Worm (Caenorhabditis elegans) whole organism, late embryonic: ENCODE results near the gene dnj-3.

ENCODE experiments used
- C08G9.2 ChIP-seq: sonication (generic microtip); optimal IDR thresholded peaks from 2 replicates; lab custom pipeline; 2016; ENCODE audit warnings: mild to moderate bottlenecking, missing genetic modification characterization, moderate library complexity, missing compliant biosample characterization
- C38D4.7 ChIP-seq: fragments of 200-800 bp; sonication (Bioruptor generic); optimal IDR thresholded peaks from 2 replicates; lab custom pipeline; 2018; ENCODE audit warnings: mild to moderate bottlenecking, missing genetic modification characterization, moderate library complexity, missing compliant biosample characterization
- F13H6.1 ChIP-seq: sonication (generic microtip); optimal IDR thresholded peaks from 2 replicates; lab custom pipeline; 2016; ENCODE audit warnings: missing genetic modification characterization, missing compliant biosample characterization
- K02D7.2 ChIP-seq: sonication (generic microtip); optimal IDR thresholded peaks from 2 replicates; lab custom pipeline; 2017; ENCODE audit warnings: mild to moderate bottlenecking, missing genetic modification characterization, missing compliant biosample characterization
- K09A11.1 ChIP-seq: sonication (generic microtip); optimal IDR thresholded peaks from 2 replicates; lab custom pipeline; 2017; ENCODE audit warnings: antibody characterized with exemption, mild to moderate bottlenecking, missing genetic modification characterization, missing compliant biosample characterization; ENCODE audit not compliant: insufficient read depth
- T23F11.4 ChIP-seq: fragments of 200-800 bp; sonication (Bioruptor generic); optimal IDR thresholded peaks from 2 replicates; lab custom pipeline; 2018; ENCODE audit warnings: mild to moderate bottlenecking, missing genetic modification characterization, missing compliant biosample characterization
- Y22D7AL.16 ChIP-seq: sonication (generic microtip); optimal IDR thresholded peaks from 2 replicates; lab custom pipeline; 2016; ENCODE audit warnings: missing genetic modification characterization, missing compliant biosample characterization
- ahr-1 ChIP-seq: sonication (generic microtip); optimal IDR thresholded peaks from 2 replicates; lab custom pipeline; 2016; ENCODE audit warnings: missing genetic modification characterization, missing compliant biosample characterization
- ama-1 ChIP-seq: fragments of 150-350 bp; optimal IDR thresholded peaks from 2 replicates; lab custom pipeline; 2014
- ceh-14 ChIP-seq: sonication (generic microtip); optimal IDR thresholded peaks from 2 replicates; lab custom pipeline; 2016; ENCODE audit warnings: missing genotype, missing genetic modification characterization, missing compliant biosample characterization
- ceh-18 ChIP-seq: sonication (generic microtip); optimal IDR thresholded peaks from 2 replicates; lab custom pipeline; 2016; ENCODE audit warnings: missing genetic modification characterization, missing compliant biosample characterization
- ceh-19 ChIP-seq: fragments of 200-800 bp; sonication (Bioruptor generic); optimal IDR thresholded peaks from 2 replicates; lab custom pipeline; 2018; ENCODE audit warnings: mild to moderate bottlenecking, missing genetic modification characterization, missing compliant biosample characterization
- ceh-22 ChIP-seq: sonication (generic microtip); optimal IDR thresholded peaks from 2 replicates; lab custom pipeline; 2017; ENCODE audit warnings: missing biosample characterization, missing genetic modification characterization
- ceh-30 ChIP-seq: fragments of 150-350 bp; optimal IDR thresholded peaks from 2 replicates; lab custom pipeline; 2014; ENCODE audit warnings: missing biosample characterization, missing genetic modification characterization
- ceh-31 ChIP-seq: sonication (generic microtip); optimal IDR thresholded peaks from 2 replicates; lab custom pipeline; 2016; ENCODE audit warnings: missing genetic modification characterization, missing compliant biosample characterization
- ceh-34 ChIP-seq: sonication (generic microtip); optimal IDR thresholded peaks from 2 replicates; lab custom pipeline; 2016; ENCODE audit warnings: mild to moderate bottlenecking, missing genetic modification characterization, missing compliant biosample characterization
- ceh-45 ChIP-seq: fragments of 200-800 bp; sonication (Bioruptor generic); IDR thresholded peaks from 2 replicates; pipeline ENCODE4 v1.3.6; 2022; ENCODE audit warnings: missing genetic modification reagents, missing genetic modification characterization, missing compliant biosample characterization
- ceh-48 ChIP-seq: sonication (generic microtip); optimal IDR thresholded peaks from 2 replicates; lab custom pipeline; 2016; ENCODE audit warnings: missing genetic modification characterization, inconsistent platforms, missing compliant biosample characterization
- ceh-6 ChIP-seq: fragments of 200-800 bp; sonication (Bioruptor generic); optimal IDR thresholded peaks from 2 replicates; lab custom pipeline; 2018; ENCODE audit warnings: mild to moderate bottlenecking, missing genetic modification characterization, missing compliant biosample characterization
- dmd-4 ChIP-seq: sonication (generic microtip); optimal IDR thresholded peaks from 2 replicates; lab custom pipeline; 2016; ENCODE audit warnings: borderline replicate concordance, missing genetic modification characterization, missing compliant biosample characterization
- dve-1 ChIP-seq: sonication (generic microtip); optimal IDR thresholded peaks from 2 replicates; lab custom pipeline; 2017; ENCODE audit warnings: antibody characterized with exemption, mild to moderate bottlenecking, missing genetic modification characterization, missing compliant biosample characterization
- elt-2 ChIP-seq: sonication (generic microtip); optimal IDR thresholded peaks from 2 replicates; lab custom pipeline; 2016; ENCODE audit warnings: missing genetic modification reagents, missing genetic modification characterization, missing compliant biosample characterization
- elt-4 ChIP-seq: sonication (generic microtip); optimal IDR thresholded peaks from 2 replicates; lab custom pipeline; 2016; ENCODE audit warnings: missing genetic modification characterization, missing compliant biosample characterization
- ets-4 ChIP-seq: sonication (generic microtip); optimal IDR thresholded peaks from 2 replicates; lab custom pipeline; 2016; ENCODE audit warnings: missing genetic modification characterization, missing compliant biosample characterization
- eyg-1 ChIP-seq: sonication (generic microtip); optimal IDR thresholded peaks from 2 replicates; lab custom pipeline; 2016; ENCODE audit warnings: missing genotype, missing genetic modification characterization, missing compliant biosample characterization
- fax-1 ChIP-seq: sonication (generic microtip); optimal IDR thresholded peaks from 2 replicates; lab custom pipeline; 2016; ENCODE audit warnings: missing genotype, missing genetic modification characterization, missing compliant biosample characterization
- fkh-6 ChIP-seq: sonication (generic microtip); optimal IDR thresholded peaks from 2 replicates; lab custom pipeline; 2016; ENCODE audit warnings: missing genetic modification characterization, missing compliant biosample characterization
- gmeb-2 ChIP-seq: sonication (generic microtip); optimal IDR thresholded peaks from 2 replicates; lab custom pipeline; 2016; ENCODE audit warnings: missing genetic modification characterization, inconsistent platforms, missing compliant biosample characterization
- hlh-13 ChIP-seq: fragments of 200-800 bp; sonication (Bioruptor generic); optimal IDR thresholded peaks from 2 replicates; lab custom pipeline; 2018; ENCODE audit warnings: mild to moderate bottlenecking, missing genetic modification characterization, missing compliant biosample characterization
- hlh-15 ChIP-seq: sonication (generic microtip); optimal IDR thresholded peaks from 2 replicates; lab custom pipeline; 2016; ENCODE audit warnings: missing genetic modification characterization, missing compliant biosample characterization
- hlh-30 ChIP-seq: sonication (generic microtip); optimal IDR thresholded peaks from 2 replicates; lab custom pipeline; 2017; ENCODE audit warnings: antibody characterized with exemption, missing genetic modification characterization, missing compliant biosample characterization; ENCODE audit not compliant: insufficient read depth
- hlh-6 ChIP-seq: sonication (generic microtip); optimal IDR thresholded peaks from 2 replicates; lab custom pipeline; 2016; ENCODE audit warnings: missing genotype, missing genetic modification characterization, missing compliant biosample characterization
- lim-6 ChIP-seq: sonication (generic microtip); optimal IDR thresholded peaks from 2 replicates; lab custom pipeline; 2016; ENCODE audit warnings: missing genetic modification characterization, missing compliant biosample characterization
- madf-2 ChIP-seq: sonication (generic microtip); optimal IDR thresholded peaks from 2 replicates; lab custom pipeline; 2017; ENCODE audit warnings: missing genetic modification characterization, missing compliant biosample characterization
- nfya-1 ChIP-seq: sonication (generic microtip); optimal IDR thresholded peaks from 2 replicates; lab custom pipeline; 2017; ENCODE audit warnings: missing genetic modification characterization, mild to moderate bottlenecking, missing compliant biosample characterization, antibody characterized with exemption, moderate library complexity
- nhr-11 ChIP-seq: fragments of 150-350 bp; optimal IDR thresholded peaks from 2 replicates; lab custom pipeline; 2014; ENCODE audit warnings: missing biosample characterization, missing genetic modification characterization
- pag-3 ChIP-seq: sonication (generic microtip); optimal IDR thresholded peaks from 2 replicates; lab custom pipeline; 2016; ENCODE audit warnings: missing compliant biosample characterization, missing genetic modification characterization, borderline replicate concordance
- pat-9 ChIP-seq: fragments of 200-800 bp; sonication (Bioruptor generic); optimal IDR thresholded peaks from 2 replicates; lab custom pipeline; 2018; ENCODE audit warnings: mild to moderate bottlenecking, missing genetic modification characterization, moderate library complexity, missing compliant biosample characterization
- pha-2 ChIP-seq: sonication (generic microtip); optimal IDR thresholded peaks from 2 replicates; lab custom pipeline; 2017; ENCODE audit warnings: mild to moderate bottlenecking, missing genetic modification characterization, missing compliant biosample characterization
- pha-4 ChIP-seq: fragments of 150-350 bp; optimal IDR thresholded peaks from 2 replicates; lab custom pipeline; 2018; ENCODE audit warnings: missing biosample characterization, missing genetic modification reagents, missing genetic modification characterization
- pqm-1 ChIP-seq: sonication (generic microtip); optimal IDR thresholded peaks from 2 replicates; lab custom pipeline; 2016; ENCODE audit warnings: missing genetic modification characterization, missing compliant biosample characterization
- pros-1 ChIP-seq: fragments of 150-350 bp; optimal IDR thresholded peaks from 2 replicates; lab custom pipeline; 2014; ENCODE audit warnings: missing biosample characterization, missing genetic modification reagents, missing genetic modification characterization
- rnt-1 ChIP-seq: sonication (generic microtip); optimal IDR thresholded peaks from 2 replicates; lab custom pipeline; 2016; ENCODE audit warnings: missing genetic modification characterization, missing compliant biosample characterization
- sdc-2 ChIP-seq: sonication (generic microtip); optimal IDR thresholded peaks from 2 replicates; lab custom pipeline; 2016; ENCODE audit warnings: missing genotype, missing genetic modification characterization, missing compliant biosample characterization
- sox-2 ChIP-seq: fragments of 200-800 bp; sonication (Bioruptor generic); IDR thresholded peaks from 2 replicates; pipeline ENCODE4 v1.3.6; 2022; ENCODE audit warnings: missing genetic modification reagents, missing genetic modification characterization, missing compliant biosample characterization
- sox-4 ChIP-seq: sonication (generic microtip); optimal IDR thresholded peaks from 2 replicates; lab custom pipeline; 2017; ENCODE audit warnings: mild to moderate bottlenecking, missing genetic modification characterization, inconsistent platforms, missing compliant biosample characterization
- tbx-2 ChIP-seq: sonication (generic microtip); optimal IDR thresholded peaks from 2 replicates; lab custom pipeline; 2016; ENCODE audit warnings: missing genetic modification characterization, missing compliant biosample characterization
- tbx-7 ChIP-seq: sonication (generic microtip); optimal IDR thresholded peaks from 2 replicates; lab custom pipeline; 2016; ENCODE audit warnings: missing genotype, missing genetic modification characterization, missing compliant biosample characterization
- unc-42 ChIP-seq: sonication (generic microtip); optimal IDR thresholded peaks from 2 replicates; lab custom pipeline; 2016; ENCODE audit warnings: missing genotype, missing genetic modification characterization, missing compliant biosample characterization
- unc-55 ChIP-seq: sonication (generic microtip); optimal IDR thresholded peaks from 2 replicates; lab custom pipeline; 2017; ENCODE audit warnings: missing biosample characterization, missing genetic modification reagents, missing genetic modification characterization
- zip-5 ChIP-seq: sonication (generic microtip); optimal IDR thresholded peaks from 2 replicates; lab custom pipeline; 2016; ENCODE audit warnings: missing genetic modification characterization, missing compliant biosample characterization
- ztf-16 ChIP-seq: sonication (generic microtip); optimal IDR thresholded peaks from 2 replicates; lab custom pipeline; 2017; ENCODE audit warnings: missing genetic modification characterization, missing compliant biosample characterization

dnj-3 gene

ce11 chrV:15078560-15078959 is 10.1 kb downstream of the dnj-3 start:
- TF ChIP-seq gmeb-2 (tag; lab: Kevin White, UChicago) (no peak), hlh-13 (no peak), ceh-30 (no peak), elt-4 (tag; lab: Kevin White, UChicago) (no peak), ceh-22 (tag; lab: Kevin White, UChicago) (no peak), ztf-16 (tag; lab: Kevin White, UChicago) (no peak), hlh-15 (no peak)
- TF ChIP-seq, all 69 proteins: peak for 0

DNA sequence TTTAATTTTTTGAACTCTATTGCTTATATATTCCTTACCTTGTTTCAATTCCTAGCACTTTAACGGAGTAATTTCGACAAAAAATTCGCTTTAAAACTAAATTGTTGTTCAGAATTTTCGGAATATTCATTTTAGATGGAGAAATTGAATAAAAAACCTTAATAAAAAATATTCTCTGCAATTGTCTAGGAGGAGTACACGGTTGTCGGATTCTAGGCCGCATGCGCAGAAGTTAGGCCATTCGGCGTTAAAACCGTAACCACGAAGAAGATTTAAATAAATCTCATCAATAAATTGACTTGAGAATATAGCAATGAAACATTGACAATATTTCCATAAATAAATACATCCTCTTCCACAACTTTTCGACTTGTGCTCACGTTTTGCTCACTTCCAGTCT is 13.8 kb downstream of the dnj-3 start, which contains the start of the genes C01G10.10 and C01G10.9:
Gene C01G10.10 (minus strand): TSS at position 151 of the 400 bp plus-strand sequence.
Gene C01G10.9 (plus strand): TSS at position 240 of the 400 bp plus-strand sequence.
- peak; percentile 90 for TF ChIP-seq ceh-31
- peak; percentile 48 for TF ChIP-seq fax-1 (tag; lab: Kevin White, UChicago)
- TF ChIP-seq C08G9.2 (tag; lab: Kevin White, UChicago): peak; percentile 93
- peak; percentile 90 for TF ChIP-seq tbx-7 (tag; lab: Kevin White, UChicago)
- no peak for TF ChIP-seq nfya-1 (tag; lab: Kevin White, UChicago)
- peak; percentile 46 for TF ChIP-seq ceh-14 (tag; lab: Kevin White, UChicago)
- TF ChIP-seq zip-5 (tag; lab: Kevin White, UChicago): peak; percentile 78
- no peak for TF ChIP-seq ama-1 (lab: Kevin White, UChicago)
- TF ChIP-seq ceh-45 (GFP tag; lab: Robert Waterston, UW): no peak
- TF ChIP-seq hlh-15: no peak
- TF ChIP-seq elt-2 (tag; lab: Kevin White, UChicago): peak; percentile 81
- no peak for TF ChIP-seq Y22D7AL.16
- no peak for TF ChIP-seq hlh-6 (tag; lab: Kevin White, UChicago)
- TF ChIP-seq K09A11.1 (tag; lab: Kevin White, UChicago): no peak
- no peak for TF ChIP-seq ceh-48 (tag; lab: Kevin White, UChicago)
- TF ChIP-seq pat-9 (tag; lab: Kevin White, UChicago): no peak
- peak; percentile 91 for TF ChIP-seq ets-4 (tag; lab: Kevin White, UChicago)
- TF ChIP-seq dve-1 (tag; lab: Kevin White, UChicago): no peak
- TF ChIP-seq ceh-18 (tag; lab: Kevin White, UChicago): no peak
- no peak for TF ChIP-seq K02D7.2 (tag; lab: Kevin White, UChicago)
- TF ChIP-seq ahr-1 (tag; lab: Kevin White, UChicago): no peak
- TF ChIP-seq ceh-22 (tag; lab: Kevin White, UChicago): no peak
- TF ChIP-seq hlh-30 (tag; lab: Kevin White, UChicago): no peak
- TF ChIP-seq tbx-2 (tag; lab: Kevin White, UChicago): peak; percentile 87
- peak; percentile 33 for TF ChIP-seq fkh-6 (tag; lab: Kevin White, UChicago)
- TF ChIP-seq pros-1 (tag; lab: Kevin White, UChicago): no peak
- TF ChIP-seq sdc-2: peak; percentile 27
- TF ChIP-seq lim-6 (tag; lab: Kevin White, UChicago): no peak
- no peak for TF ChIP-seq C38D4.7 (GFP tag; lab: Kevin White, UChicago)
- TF ChIP-seq pag-3: no peak
- peak; percentile 46 for TF ChIP-seq F13H6.1 (tag; lab: Kevin White, UChicago)
- TF ChIP-seq T23F11.4 (GFP tag; lab: Kevin White, UChicago): no peak
- TF ChIP-seq eyg-1 (tag; lab: Kevin White, UChicago): peak; percentile 4
- peak; percentile 43 for TF ChIP-seq rnt-1
- TF ChIP-seq unc-42 (tag; lab: Kevin White, UChicago): peak; percentile 27
- no peak for TF ChIP-seq pqm-1 (tag; lab: Kevin White, UChicago)
- TF ChIP-seq nhr-11 (tag; lab: Kevin White, UChicago): no peak
- TF ChIP-seq unc-55 (GFP tag; lab: Kevin White, UChicago): no peak
- TF ChIP-seq dmd-4 (tag; lab: Kevin White, UChicago): no peak
- TF ChIP-seq pha-4 (tag; lab: Kevin White, UChicago): no peak
- TF ChIP-seq sox-2 (GFP tag; lab: Robert Waterston, UW): no peak
- no peak for TF ChIP-seq ceh-6 (GFP tag; lab: Kevin White, UChicago)
- no peak for TF ChIP-seq ceh-19
- peak; percentile 9 for TF ChIP-seq ceh-34 (tag; lab: Kevin White, UChicago)
- TF ChIP-seq elt-4 (tag; lab: Kevin White, UChicago): no peak
- peak; percentile 4 for TF ChIP-seq gmeb-2 (tag; lab: Kevin White, UChicago)
- TF ChIP-seq sox-4 (tag; lab: Kevin White, UChicago): no peak
- no peak for TF ChIP-seq ceh-30
- no peak for TF ChIP-seq madf-2
- no peak for TF ChIP-seq pha-2 (tag; lab: Kevin White, UChicago)
